Fruit fly (Drosophila melanogaster): ENCODE data around the gene Dbx.
A peak's percentile ranks its signal among the peaks of the same experiment; 100 is the strongest.

DNA sequence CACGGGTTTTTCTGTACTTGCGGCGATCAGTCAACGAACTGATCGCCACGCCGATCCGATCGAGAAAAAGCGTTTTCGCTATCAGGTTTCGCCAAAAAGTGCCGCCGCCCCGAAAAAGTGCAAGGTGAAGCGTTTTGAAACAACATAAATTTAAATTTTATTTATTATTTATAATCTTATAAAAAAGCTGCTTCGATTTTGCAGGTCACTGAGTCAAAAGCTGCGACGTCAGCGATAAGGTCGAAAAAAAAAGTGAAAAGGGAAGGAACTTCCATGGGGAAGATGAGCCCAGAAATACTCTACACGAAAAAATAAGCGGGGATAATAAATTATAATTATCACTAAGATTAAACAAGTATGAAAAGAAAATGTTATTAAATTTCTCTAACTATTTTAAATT lies 23.4 kb upstream of the Dbx start:
- TF ChIP-seq bab1 (GFP tag; optimal IDR thresholded peaks at IDR 0.05) = no peak
- TF ChIP-seq pad (GFP tag; optimal IDR thresholded peaks at IDR 0.05) = no peak
- no peak for TF ChIP-seq toe (GFP tag; optimal IDR thresholded peaks at IDR 0.05)
- no peak for TF ChIP-seq CG7045 (GFP tag; optimal IDR thresholded peaks at IDR 0.05)
- TF ChIP-seq cic (GFP tag; optimal IDR thresholded peaks at IDR 0.05) = no peak
- TF ChIP-seq CG14711 (tag; optimal IDR thresholded peaks at IDR 0.05) = no peak
- no peak for TF ChIP-seq Mnt (GFP tag; optimal IDR thresholded peaks at IDR 0.05)
- TF ChIP-seq ovo (GFP tag; optimal IDR thresholded peaks at IDR 0.05) = no peak
- TF ChIP-seq Crg-1 (GFP tag; optimal IDR thresholded peaks at IDR 0.05) = no peak
- TF ChIP-seq tj (GFP tag; optimal IDR thresholded peaks at IDR 0.05) = peak; percentile 86
- TF ChIP-seq CG33017 (tag; optimal IDR thresholded peaks at IDR 0.05) = no peak
- no peak for TF ChIP-seq cnc (optimal IDR thresholded peaks at IDR 0.05)
- TF ChIP-seq CG11617 (GFP tag; optimal IDR thresholded peaks at IDR 0.05) = no peak
